Fruit fly (Drosophila melanogaster) S2 (cell line): ENCODE measurements around the gene CG4914.

ENCODE experiments used
- CG8478 ChIP-seq: fragments of >200 bp; optimal IDR thresholded peaks from 2 replicates; lab custom pipeline; 2018
- CTCF ChIP-seq, 2 experiments: fragments of >200 bp; optimal IDR thresholded peaks; 2 replicates each; lab custom pipeline; 2018

DNA sequence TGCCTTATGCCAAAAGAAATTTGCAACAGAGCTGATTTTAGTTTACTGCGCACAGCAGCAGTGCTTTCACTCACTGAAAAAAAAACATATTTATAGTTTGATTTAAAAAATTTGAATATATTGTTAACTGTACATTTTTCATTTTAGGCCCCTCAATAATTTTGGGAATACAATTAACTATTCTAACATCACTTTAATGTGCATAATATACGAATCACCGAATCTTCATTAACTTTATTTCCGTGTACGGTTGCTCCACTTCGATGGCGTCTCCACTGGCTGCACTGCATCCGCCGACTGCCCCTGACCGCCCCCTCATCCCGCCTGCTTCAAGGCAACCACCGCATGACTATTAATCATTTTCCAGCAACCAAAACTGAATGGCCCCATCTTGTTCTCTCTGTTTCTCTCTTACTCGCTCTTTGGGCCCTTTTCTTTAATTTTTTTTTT lies 41.2 kb downstream of the CG4914 start:
- no peak for TF ChIP-seq CG8478 (lab: Kevin White, UChicago)
- no peak for TF ChIP-seq CTCF (optimal IDR thresholded peaks at IDR 0.05; lab: Kevin White, UChicago)
